Worm (Caenorhabditis elegans): ENCODE results near the gene snr-1.

The snr-1 gene

ce11 chrIV:17118987-17119732 is 31.3 kb downstream of the snr-1 start, which contains the start of gene itsn-1 (continued):
- TF ChIP-seq lin-13 (GFP tag; optimal IDR thresholded peaks at IDR 0.05): no peak
- TF ChIP-seq lir-3 (tag; optimal IDR thresholded peaks at IDR 0.05): no peak
- TF ChIP-seq jun-1 (tag; optimal IDR thresholded peaks at IDR 0.05): no peak
- TF ChIP-seq daf-12 (tag; optimal IDR thresholded peaks at IDR 0.05): no peak
- TF ChIP-seq tag-97 (GFP tag; IDR thresholded peaks at IDR 0.05): no peak
- TF ChIP-seq D1046.2 (GFP tag; IDR thresholded peaks at IDR 0.05): no peak
- TF ChIP-seq nhr-6 (tag; optimal IDR thresholded peaks at IDR 0.05): no peak
- TF ChIP-seq pha-4 (GFP tag; IDR thresholded peaks at IDR 0.05): no peak
- TF ChIP-seq pha-4 (tag; optimal IDR thresholded peaks at IDR 0.05): no peak
- no peak; the same call in 1 of the 2 replicates for TF ChIP-seq lin-38 (GFP tag; IDR thresholded peaks at IDR 0.05)
- TF ChIP-seq lin-39 (tag; optimal IDR thresholded peaks at IDR 0.05): no peak
- no peak for TF ChIP-seq zfp-2 (tag; optimal IDR thresholded peaks at IDR 0.05)
- no peak for TF ChIP-seq hif-1 (tag; optimal IDR thresholded peaks at IDR 0.05)
- TF ChIP-seq nhr-41 (GFP tag; IDR thresholded peaks at IDR 0.05): no peak
- no peak for TF ChIP-seq mdl-1 (tag; optimal IDR thresholded peaks at IDR 0.05)
- no peak for TF ChIP-seq php-3 (GFP tag; IDR thresholded peaks at IDR 0.05)
- peak; percentile 68 for TF ChIP-seq snpc-1.2 (GFP tag; IDR thresholded peaks at IDR 0.05)
- no peak for TF ChIP-seq nhr-28 (tag; optimal IDR thresholded peaks at IDR 0.05)
- TF ChIP-seq hmg-1.1 (GFP tag; IDR thresholded peaks at IDR 0.05): no peak
- no peak for TF ChIP-seq nhr-48 (tag; optimal IDR thresholded peaks at IDR 0.05)
- 0 out of 4 replicates have a peak, but pooled peaks of 1 of the 2 experiments have one; percentile 46 for TF ChIP-seq madf-5 (GFP tag; IDR thresholded peaks at IDR 0.05)
- TF ChIP-seq dmd-9 (GFP tag; IDR thresholded peaks at IDR 0.05): 0 out of 2 replicates have a peak, but pooled peaks have one; percentile 6
- TF ChIP-seq lim-7 (GFP tag; IDR thresholded peaks at IDR 0.05): no peak
- no peak for TF ChIP-seq pqm-1 (tag; optimal IDR thresholded peaks at IDR 0.05)
- TF ChIP-seq rbr-2 (tag; optimal IDR thresholded peaks at IDR 0.05): no peak
- no peak for TF ChIP-seq Y75B8A.6 (GFP tag; IDR thresholded peaks at IDR 0.05)
- TF ChIP-seq ztf-7 (tag; optimal IDR thresholded peaks at IDR 0.05): no peak
- TF ChIP-seq unc-39 (tag; optimal IDR thresholded peaks at IDR 0.05): no peak
- no peak for TF ChIP-seq gei-8 (GFP tag; optimal IDR thresholded peaks at IDR 0.05)
- no peak for TF ChIP-seq F44E2.7 (GFP tag; IDR thresholded peaks at IDR 0.05)
- no peak for TF ChIP-seq snpc-4 (tag; optimal IDR thresholded peaks at IDR 0.05)
- peak; percentile 77 for TF ChIP-seq set-16 (GFP tag; IDR thresholded peaks at IDR 0.05)
- no peak for TF ChIP-seq ceh-82 (tag; optimal IDR thresholded peaks at IDR 0.05)
- TF ChIP-seq spr-1 (tag; optimal IDR thresholded peaks at IDR 0.05): no peak
- 0 out of 2 replicates have a peak, but pooled peaks have one; percentile 13 for TF ChIP-seq tra-1 (GFP tag; IDR thresholded peaks at IDR 0.05)
- TF ChIP-seq unc-130 (GFP tag; optimal IDR thresholded peaks at IDR 0.05): no peak

ce11 chrIV:17121058-17121773 is 33.4 kb downstream of the snr-1 start:
- 0 out of 2 replicates have a peak, but pooled peaks have one; percentile 51 for TF ChIP-seq hmg-1.1 (GFP tag; IDR thresholded peaks at IDR 0.05)
- no peak for TF ChIP-seq aly-2 (tag; optimal IDR thresholded peaks at IDR 0.05)
- no peak for TF ChIP-seq mdt-29 (GFP tag; IDR thresholded peaks at IDR 0.05)
- TF ChIP-seq unc-62 (GFP tag; optimal IDR thresholded peaks at IDR 0.05 in 1 of 2): peak in 1 of 2 experiments; percentile 94
- no peak for TF ChIP-seq unc-62 (tag; optimal IDR thresholded peaks at IDR 0.05)

All from whole organism, L4 larva.